Worm (Caenorhabditis elegans) whole organism, mixed stage, embryonic: ENCODE measurements around the gene scl-20.
"Not testable (repeated sequence)": the region's sequence is repeated elsewhere in the genome, so short reads cannot be mapped to it uniquely, and the experiment has no call there.

ENCODE experiments used
- M03D4.4 ChIP-seq: sonication (generic microtip); optimal IDR thresholded peaks from 2 replicates; lab custom pipeline; 2017; ENCODE audit warnings: mild to moderate bottlenecking, missing genetic modification characterization, missing compliant biosample characterization
- bed-3 ChIP-seq: fragments of 200-800 bp; sonication (Bioruptor generic); optimal IDR thresholded peaks from 3 replicates; lab custom pipeline; 2018; ENCODE audit warnings: mild to moderate bottlenecking, missing genetic modification characterization, moderate library complexity, missing compliant biosample characterization
- blmp-1 ChIP-seq: fragments of 150-350 bp; optimal IDR thresholded peaks from 2 replicates; lab custom pipeline; 2014; ENCODE audit warnings: missing biosample characterization, missing genetic modification characterization
- ceh-39 ChIP-seq: fragments of 150-350 bp; optimal IDR thresholded peaks from 2 replicates; lab custom pipeline; 2014; ENCODE audit warnings: missing biosample characterization, missing genetic modification characterization
- ceh-43 ChIP-seq: fragments of 200-800 bp; sonication (Bioruptor generic); optimal IDR thresholded peaks from 2 replicates; lab custom pipeline; 2018; ENCODE audit warnings: mild to moderate bottlenecking, missing genetic modification characterization, moderate library complexity, missing compliant biosample characterization
- ceh-83 ChIP-seq: fragments of 200-800 bp; sonication (Bioruptor generic); optimal IDR thresholded peaks from 2 replicates; lab custom pipeline; 2018; ENCODE audit warnings: mild to moderate bottlenecking, missing genetic modification characterization, missing compliant biosample characterization
- ces-1 ChIP-seq: fragments of 150-350 bp; optimal IDR thresholded peaks from 2 replicates; lab custom pipeline; 2014; ENCODE audit warnings: missing biosample characterization, missing genetic modification reagents, missing genetic modification characterization
- cnd-1 ChIP-seq: fragments of 200-800 bp; sonication (Bioruptor generic); optimal IDR thresholded peaks from 2 replicates; lab custom pipeline; 2018; ENCODE audit warnings: mild to moderate bottlenecking, missing genetic modification characterization, missing compliant biosample characterization
- drap-1 ChIP-seq: fragments of 200-800 bp; sonication (Bioruptor generic); optimal IDR thresholded peaks from 3 replicates; lab custom pipeline; 2018; ENCODE audit warnings: mild to moderate bottlenecking, missing genetic modification characterization, missing compliant biosample characterization
- elt-1 ChIP-seq: sonication (generic microtip); optimal IDR thresholded peaks from 2 replicates; lab custom pipeline; 2017; ENCODE audit warnings: missing genetic modification characterization, mild to moderate bottlenecking, missing compliant biosample characterization, antibody characterized with exemption, moderate library complexity, borderline replicate concordance; ENCODE audit not compliant: insufficient read depth
- elt-3 ChIP-seq: fragments of 150-350 bp; optimal IDR thresholded peaks from 2 replicates; lab custom pipeline; 2014; ENCODE audit warnings: missing biosample characterization, missing genetic modification characterization
- flh-1 ChIP-seq: fragments of 200-800 bp; sonication (Bioruptor generic); optimal IDR thresholded peaks from 2 replicates; lab custom pipeline; 2018; ENCODE audit warnings: mild to moderate bottlenecking, missing genetic modification characterization, moderate library complexity, missing compliant biosample characterization
- ham-2 ChIP-seq: fragments of 200-800 bp; sonication (Bioruptor generic); optimal IDR thresholded peaks from 2 replicates; lab custom pipeline; 2018; ENCODE audit warnings: mild to moderate bottlenecking, missing genetic modification characterization, missing compliant biosample characterization
- lin-13 ChIP-seq: fragments of 150-350 bp; optimal IDR thresholded peaks from 2 replicates; lab custom pipeline; 2014; ENCODE audit warnings: missing biosample characterization, missing genetic modification characterization
- lin-32 ChIP-seq: fragments of 200-800 bp; sonication (Bioruptor generic); optimal IDR thresholded peaks from 2 replicates; lab custom pipeline; 2018; ENCODE audit warnings: mild to moderate bottlenecking, missing genetic modification characterization, missing compliant biosample characterization
- lsy-2 ChIP-seq: fragments of 150-350 bp; optimal IDR thresholded peaks from 2 replicates; lab custom pipeline; 2014; ENCODE audit warnings: missing biosample characterization, missing genetic modification characterization
- mab-5 ChIP-seq: fragments of 150-350 bp; optimal IDR thresholded peaks from 2 replicates; lab custom pipeline; 2014; ENCODE audit warnings: missing biosample characterization, missing genetic modification characterization
- mls-2 ChIP-seq: sonication (generic microtip); optimal IDR thresholded peaks from 2 replicates; lab custom pipeline; 2016; ENCODE audit warnings: mild to moderate bottlenecking, missing genetic modification characterization, moderate library complexity, missing compliant biosample characterization
- nhr-2 ChIP-seq: fragments of 150-350 bp; optimal IDR thresholded peaks from 2 replicates; lab custom pipeline; 2014; ENCODE audit warnings: missing biosample characterization, missing genetic modification characterization
- nhr-237 ChIP-seq: fragments of 150-350 bp; optimal IDR thresholded peaks from 2 replicates; lab custom pipeline; 2014; ENCODE audit warnings: missing biosample characterization, missing genetic modification characterization
- nhr-28 ChIP-seq: fragments of 150-350 bp; optimal IDR thresholded peaks from 2 replicates; lab custom pipeline; 2014; ENCODE audit warnings: missing biosample characterization, missing genetic modification characterization
- nhr-76 ChIP-seq: sonication (generic microtip); optimal IDR thresholded peaks from 2 replicates; lab custom pipeline; 2017; ENCODE audit warnings: missing biosample characterization, missing genetic modification characterization
- sem-2 ChIP-seq: fragments of 200-800 bp; sonication (Bioruptor generic); optimal IDR thresholded peaks from 2 replicates; lab custom pipeline; 2018; ENCODE audit warnings: mild to moderate bottlenecking, missing genetic modification characterization, missing compliant biosample characterization
- snpc-4 ChIP-seq: fragments of 150-350 bp; optimal IDR thresholded peaks from 2 replicates; lab custom pipeline; 2014; ENCODE audit warnings: missing biosample characterization, missing genetic modification characterization
- sptf-1 ChIP-seq: sonication (generic microtip); optimal IDR thresholded peaks from 2 replicates; lab custom pipeline; 2017; ENCODE audit warnings: mild to moderate bottlenecking, missing genetic modification characterization, moderate library complexity, missing compliant biosample characterization
- tbx-8 ChIP-seq: fragments of 200-800 bp; sonication (Bioruptor generic); optimal IDR thresholded peaks from 2 replicates; lab custom pipeline; 2018; ENCODE audit warnings: mild to moderate bottlenecking, missing genetic modification characterization, moderate library complexity, missing compliant biosample characterization
- unc-120 ChIP-seq: sonication (generic microtip); optimal IDR thresholded peaks from 2 replicates; lab custom pipeline; 2017; ENCODE audit warnings: missing genetic modification characterization, missing compliant biosample characterization; ENCODE audit not compliant: poor library complexity, severe bottlenecking
- unc-39 ChIP-seq: fragments of 150-350 bp; optimal IDR thresholded peaks from 2 replicates; lab custom pipeline; 2014; ENCODE audit warnings: missing biosample characterization, missing genetic modification characterization
- unc-62 ChIP-seq: fragments of 150-350 bp; optimal IDR thresholded peaks from 2 replicates; lab custom pipeline; 2014; ENCODE audit warnings: missing biosample characterization, missing genetic modification reagents, missing genetic modification characterization
- zip-8 ChIP-seq: fragments of 150-350 bp; optimal IDR thresholded peaks from 2 replicates; lab custom pipeline; 2014; ENCODE audit warnings: missing biosample characterization, missing genetic modification characterization
- ztf-11 ChIP-seq: fragments of 150-350 bp; optimal IDR thresholded peaks from 2 replicates; lab custom pipeline; 2014; ENCODE audit warnings: missing biosample characterization, missing genetic modification characterization

Gene scl-20

ce11 chrV:18762044-18762443, 27.8 kb upstream of the scl-20 start, which contains the start of gene F11D11.22:
Gene F11D11.22, plus strand, starts transcription at chrV:18762344.
- not testable (repeated sequence) for TF ChIP-seq zip-8; drap-1 (GFP tag; lab: Kevin White, UChicago); nhr-76 (tag; lab: Kevin White, UChicago)

ce11 chrV:18761078-18761477, 26.8 kb upstream of the scl-20 start, which contains the start of gene F11D11.4:
Gene F11D11.4, plus strand, starts transcription at chrV:18761378.
- TF ChIP-seq drap-1 (GFP tag; lab: Kevin White, UChicago) = no peak
- TF ChIP-seq tbx-8 (GFP tag; lab: Kevin White, UChicago) = no peak
- TF ChIP-seq ham-2 = no peak
- TF ChIP-seq M03D4.4 (tag; lab: Kevin White, UChicago) = no peak
- TF ChIP-seq, all 35 proteins: peak for 0

- TF ChIP-seq ceh-83 (GFP tag; lab: Kevin White, UChicago) = no peak
- no peak for TF ChIP-seq unc-39 (tag; lab: Kevin White, UChicago)
- no peak for TF ChIP-seq lin-13 (tag; lab: Kevin White, UChicago)
- no peak for TF ChIP-seq blmp-1
- TF ChIP-seq elt-1 (tag; lab: Kevin White, UChicago) = no peak
- TF ChIP-seq ces-1 = no peak
- TF ChIP-seq drap-1 (GFP tag; lab: Kevin White, UChicago) = no peak
- no peak for TF ChIP-seq ztf-11 (tag; lab: Kevin White, UChicago)
- no peak for TF ChIP-seq unc-62
- TF ChIP-seq nhr-28 (tag; lab: Kevin White, UChicago) = no peak
- TF ChIP-seq sem-2 = no peak
- TF ChIP-seq ham-2 = no peak
- TF ChIP-seq nhr-76 (tag; lab: Kevin White, UChicago) = no peak
- TF ChIP-seq bed-3 (GFP tag; lab: Kevin White, UChicago) = no peak
- no peak for TF ChIP-seq nhr-2 (tag; lab: Kevin White, UChicago)
Observed at ce11 chrV:18760174-18760573, 25.9 kb upstream of the scl-20 start, which contains the start of gene F11D11.3. Gene F11D11.3, minus strand, starts transcription at chrV:18760274.

ce11 chrV:18754328-18754727, 20.0 kb upstream of the scl-20 start, which contains the start of gene clec-254:
Gene clec-254, minus strand, starts transcription at chrV:18754428.
- not testable (repeated sequence) for TF ChIP-seq lin-13 (tag; lab: Kevin White, UChicago); tbx-8 (GFP tag; lab: Kevin White, UChicago); mab-5 (tag; lab: Kevin White, UChicago)

DNA sequence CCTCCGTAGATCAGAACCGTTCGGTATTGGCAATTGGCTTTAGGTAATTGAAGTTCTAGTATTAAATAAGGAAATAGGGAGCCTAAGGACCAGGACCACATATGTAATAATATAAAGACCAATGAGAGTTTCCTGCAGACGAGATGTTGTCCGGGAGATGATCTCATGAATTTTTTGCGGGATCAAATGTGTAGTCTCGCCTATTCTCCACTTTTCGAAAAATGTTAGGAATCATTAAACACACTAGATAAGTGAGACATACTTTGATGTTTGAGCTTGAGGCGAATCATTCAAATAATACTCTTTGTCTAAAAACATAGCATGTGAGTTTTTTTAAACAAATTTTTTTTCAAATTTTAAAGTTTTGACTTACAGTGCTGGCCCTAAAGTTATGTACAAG, 18.8 kb upstream of the scl-20 start, which contains the start of gene F11D11.6:
Gene F11D11.6, minus strand, starts transcription at position 101 of the 400 bp plus-strand sequence.
- TF ChIP-seq snpc-4 (tag; lab: Kevin White, UChicago) (no peak), blmp-1 (no peak), unc-62 (no peak), elt-1 (tag; lab: Kevin White, UChicago) (no peak), tbx-8 (GFP tag; lab: Kevin White, UChicago) (no peak), elt-3 (tag; lab: Kevin White, UChicago) (no peak), unc-39 (tag; lab: Kevin White, UChicago) (no peak), flh-1 (GFP tag; lab: Kevin White, UChicago) (no peak), ceh-83 (GFP tag; lab: Kevin White, UChicago) (no peak), sptf-1 (tag; lab: Kevin White, UChicago) (no peak), ceh-39 (tag; lab: Kevin White, UChicago) (no peak), bed-3 (GFP tag; lab: Kevin White, UChicago) (no peak), ces-1 (no peak), M03D4.4 (tag; lab: Kevin White, UChicago) (no peak), lin-32 (GFP tag; lab: Kevin White, UChicago) (no peak), cnd-1 (no peak), mls-2 (no peak), ceh-43 (GFP tag; lab: Kevin White, UChicago) (no peak), mab-5 (tag; lab: Kevin White, UChicago) (no peak), sem-2 (no peak)

DNA sequence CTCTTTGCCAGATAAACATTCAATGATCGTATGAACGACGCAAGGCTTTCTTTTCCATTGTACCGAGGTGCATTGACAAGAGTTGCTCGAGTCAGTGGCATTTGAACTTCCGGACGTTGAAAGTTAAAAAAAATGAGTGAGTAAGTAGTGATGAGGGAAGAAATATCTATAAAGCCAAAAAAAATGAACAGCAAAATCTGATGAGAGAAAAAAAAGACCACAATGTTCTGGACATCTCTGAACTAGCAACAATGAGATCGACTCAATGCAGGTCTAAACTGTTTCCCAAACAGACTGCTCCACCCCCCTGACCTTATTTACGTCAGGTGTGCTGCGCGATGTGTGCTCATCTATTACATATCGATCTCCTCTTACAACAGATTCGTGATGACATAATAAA, 16.2 kb upstream of the scl-20 start, which contains the start of the genes F11D11.21 and F11D11.12:
Gene F11D11.21, minus strand, starts transcription at position 101 of the 400 bp plus-strand sequence.
Gene F11D11.12, minus strand, starts transcription at position 238 of the 400 bp plus-strand sequence.
- TF ChIP-seq flh-1 (GFP tag; lab: Kevin White, UChicago) (no peak), elt-3 (tag; lab: Kevin White, UChicago) (no peak), nhr-2 (tag; lab: Kevin White, UChicago) (no peak), ceh-83 (GFP tag; lab: Kevin White, UChicago) (no peak), ztf-11 (tag; lab: Kevin White, UChicago) (no peak), unc-120 (tag; lab: Kevin White, UChicago) (no peak), tbx-8 (GFP tag; lab: Kevin White, UChicago) (no peak), lsy-2 (tag; lab: Kevin White, UChicago) (no peak), cnd-1 (no peak), M03D4.4 (tag; lab: Kevin White, UChicago) (no peak), nhr-237 (tag; lab: Kevin White, UChicago) (no peak), ham-2 (no peak)
